Worm (Caenorhabditis elegans) whole organism, mixed stage, embryonic: ENCODE data around the gene C44C11.6.

ENCODE experiments used
- ces-1 ChIP-seq: fragments of 150-350 bp; optimal IDR thresholded peaks from 2 replicates; lab custom pipeline; 2014; ENCODE audit warnings: missing biosample characterization, missing genetic modification reagents, missing genetic modification characterization
- elt-3 ChIP-seq: fragments of 150-350 bp; optimal IDR thresholded peaks from 2 replicates; lab custom pipeline; 2014; ENCODE audit warnings: missing biosample characterization, missing genetic modification characterization
- lsy-2 ChIP-seq: fragments of 150-350 bp; optimal IDR thresholded peaks from 2 replicates; lab custom pipeline; 2014; ENCODE audit warnings: missing biosample characterization, missing genetic modification characterization
- mep-1 ChIP-seq: fragments of 150-350 bp; optimal IDR thresholded peaks from 2 replicates; lab custom pipeline; 2017; ENCODE audit warnings: missing biosample characterization, missing genetic modification reagents, missing genetic modification characterization, inconsistent platforms
- nhr-12 ChIP-seq: fragments of 150-350 bp; optimal IDR thresholded peaks from 2 replicates; lab custom pipeline; 2014; ENCODE audit warnings: missing biosample characterization, missing genetic modification characterization
- nhr-2 ChIP-seq: fragments of 150-350 bp; optimal IDR thresholded peaks from 2 replicates; lab custom pipeline; 2014; ENCODE audit warnings: missing biosample characterization, missing genetic modification characterization
- nhr-237 ChIP-seq: fragments of 150-350 bp; optimal IDR thresholded peaks from 2 replicates; lab custom pipeline; 2014; ENCODE audit warnings: missing biosample characterization, missing genetic modification characterization
- pha-4 ChIP-seq: fragments of 150-350 bp; optimal IDR thresholded peaks from 2 replicates; lab custom pipeline; 2018; ENCODE audit warnings: missing biosample characterization, missing genetic modification reagents, missing genetic modification characterization
- snpc-4 ChIP-seq: fragments of 150-350 bp; optimal IDR thresholded peaks from 2 replicates; lab custom pipeline; 2014; ENCODE audit warnings: missing biosample characterization, missing genetic modification characterization
- unc-39 ChIP-seq: fragments of 150-350 bp; optimal IDR thresholded peaks from 2 replicates; lab custom pipeline; 2014; ENCODE audit warnings: missing biosample characterization, missing genetic modification characterization
- unc-62 ChIP-seq: fragments of 150-350 bp; optimal IDR thresholded peaks from 2 replicates; lab custom pipeline; 2014; ENCODE audit warnings: missing biosample characterization, missing genetic modification reagents, missing genetic modification characterization
- ztf-11 ChIP-seq: fragments of 150-350 bp; optimal IDR thresholded peaks from 2 replicates; lab custom pipeline; 2014; ENCODE audit warnings: missing biosample characterization, missing genetic modification characterization

DNA sequence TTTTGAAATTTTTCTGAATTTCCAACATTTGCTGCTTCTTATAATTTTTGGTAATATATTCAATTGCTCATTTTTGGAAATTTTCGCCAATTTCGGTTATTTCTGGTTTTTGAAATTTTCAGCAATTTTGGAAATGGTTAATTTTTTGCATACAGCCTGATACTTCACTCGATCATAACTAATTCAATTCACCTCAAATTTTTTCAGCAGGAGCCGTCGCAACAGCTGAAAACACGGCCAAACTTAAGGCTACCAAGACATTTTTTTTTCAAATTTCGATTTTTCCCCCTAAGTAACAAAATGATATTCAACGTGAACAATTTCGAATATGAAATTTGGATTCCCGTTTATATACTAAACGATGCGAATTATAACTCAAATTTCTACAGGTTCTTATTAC is 9.2 kb upstream of the C44C11.6 start, which contains the start of gene sre-52:
- no peak for TF ChIP-seq ztf-11 (tag; lab: Kevin White, UChicago)
- TF ChIP-seq elt-3 (tag; lab: Kevin White, UChicago): no peak
- no peak for TF ChIP-seq unc-62 (GFP tag; lab: Kevin White, UChicago)
- no peak for TF ChIP-seq unc-39 (tag; lab: Kevin White, UChicago)
- TF ChIP-seq nhr-237: no peak
- no peak for TF ChIP-seq nhr-12 (tag; lab: Kevin White, UChicago)
- TF ChIP-seq snpc-4 (tag; lab: Kevin White, UChicago): no peak
- no peak for TF ChIP-seq mep-1
- TF ChIP-seq ces-1 (GFP tag; lab: Kevin White, UChicago): no peak
- TF ChIP-seq pha-4 (tag; lab: Kevin White, UChicago): no peak
- no peak for TF ChIP-seq lsy-2 (tag; lab: Kevin White, UChicago)
- no peak for TF ChIP-seq nhr-2 (tag; lab: Kevin White, UChicago)
